Fruit fly (Drosophila melanogaster) whole organism, embryonic: Measurements from ENCODE around the gene superdeath.

Source experiments
- B-H1 ChIP-seq: fragments of 200-800 bp; sonication (Bioruptor generic); IDR thresholded peaks from 3 replicates; pipeline ENCODE4 v1.3.6; 2022; ENCODE audit warnings: missing biosample characterization, missing genetic modification characterization
- Blimp-1 ChIP-seq: fragments of 200-800 bp; sonication (Bioruptor generic); optimal IDR thresholded peaks from 3 replicates; lab custom pipeline; 2018; ENCODE audit warnings: missing biosample characterization, missing genetic modification characterization, mild to moderate bottlenecking, moderate library complexity, missing genetic modification reagents
- CG11456 ChIP-seq: fragments of 200-800 bp; sonication (Bioruptor generic); IDR thresholded peaks from 3 replicates; pipeline ENCODE4 v1.3.6; 2022; ENCODE audit warnings: missing biosample characterization, missing genetic modification characterization
- CG11695 ChIP-seq: fragments of 200-800 bp; sonication (Bioruptor generic); IDR thresholded peaks from 3 replicates; pipeline ENCODE4 v1.3.6; 2022; ENCODE audit warnings: missing biosample characterization, missing genetic modification characterization
- CG12236 ChIP-seq: fragments of 200-800 bp; sonication (Bioruptor generic); optimal IDR thresholded peaks from 2 replicates; lab custom pipeline; 2016; ENCODE audit warnings: missing biosample characterization, missing genetic modification characterization
- CG12942 ChIP-seq: fragments of 200-800 bp; sonication (Bioruptor generic); optimal IDR thresholded peaks from 3 replicates; lab custom pipeline; 2016; ENCODE audit warnings: missing biosample characterization, missing genetic modification characterization
- CG13123 ChIP-seq: fragments of 200-800 bp; sonication (Bioruptor generic); optimal IDR thresholded peaks from 2 replicates; lab custom pipeline; 2016; ENCODE audit warnings: missing biosample characterization, missing genetic modification characterization
- CG13296 ChIP-seq: fragments of 200-800 bp; sonication (Bioruptor generic); optimal IDR thresholded peaks from 3 replicates; lab custom pipeline; 2018; ENCODE audit warnings: missing biosample characterization, mild to moderate bottlenecking, missing genetic modification characterization
- CG15269 ChIP-seq: fragments of 200-800 bp; sonication (Bioruptor generic); optimal IDR thresholded peaks from 2 replicates; lab custom pipeline; 2018; ENCODE audit warnings: missing biosample characterization, mild to moderate bottlenecking, missing genetic modification characterization, moderate library complexity
- CG1647 ChIP-seq: fragments of 200-800 bp; sonication (Bioruptor generic); optimal IDR thresholded peaks from 3 replicates; lab custom pipeline; 2016; ENCODE audit warnings: missing biosample characterization, missing genetic modification characterization
- CG16863 ChIP-seq: fragments of 200-800 bp; sonication (Bioruptor generic); optimal IDR thresholded peaks from 3 replicates; lab custom pipeline; 2016; ENCODE audit warnings: missing biosample characterization, missing genetic modification characterization
- CG17361 ChIP-seq: fragments of 200-800 bp; sonication (Bioruptor generic); IDR thresholded peaks from 3 replicates; pipeline ENCODE4 v1.3.6; 2022; ENCODE audit warnings: missing biosample characterization, missing genetic modification characterization
- CG17612 ChIP-seq: fragments of 200-800 bp; sonication (Bioruptor generic); IDR thresholded peaks from 2 replicates; pipeline ENCODE4 v1.3.6; 2022; ENCODE audit warnings: missing biosample characterization, missing genetic modification characterization
- CG18476 ChIP-seq: fragments of 200-800 bp; sonication (Bioruptor generic); optimal IDR thresholded peaks from 2 replicates; lab custom pipeline; 2016; ENCODE audit warnings: missing biosample characterization, mild to moderate bottlenecking, missing genetic modification characterization
- CG2120 ChIP-seq: fragments of 200-800 bp; sonication (Bioruptor generic); optimal IDR thresholded peaks from 3 replicates; lab custom pipeline; 2016; ENCODE audit warnings: missing biosample characterization, missing genetic modification characterization
- CG2678 ChIP-seq: fragments of 200-800 bp; sonication (Bioruptor generic); optimal IDR thresholded peaks from 3 replicates; lab custom pipeline; 2019; ENCODE audit warnings: missing biosample characterization, mild to moderate bottlenecking, missing genetic modification characterization, moderate library complexity
- CG30403 ChIP-seq: fragments of 200-800 bp; sonication (Bioruptor generic); optimal IDR thresholded peaks from 3 replicates; lab custom pipeline; 2016; ENCODE audit warnings: missing biosample characterization, missing genetic modification characterization
- CG34376 ChIP-seq: fragments of 200-800 bp; sonication (Bioruptor generic); optimal IDR thresholded peaks from 2 replicates; lab custom pipeline; 2018; ENCODE audit warnings: missing biosample characterization, mild to moderate bottlenecking, missing genetic modification characterization
- CG4404 ChIP-seq: fragments of 200-800 bp; sonication (Bioruptor generic); IDR thresholded peaks from 2 replicates; pipeline ENCODE4 v1.3.6; 2022; ENCODE audit warnings: missing biosample characterization, missing genetic modification characterization
- CG4707 ChIP-seq: fragments of 200-800 bp; sonication (Bioruptor generic); optimal IDR thresholded peaks from 2 replicates; lab custom pipeline; 2018; ENCODE audit warnings: missing biosample characterization, mild to moderate bottlenecking, missing genetic modification characterization, moderate library complexity
- CG4820 ChIP-seq: fragments of 200-800 bp; sonication (Bioruptor generic); optimal IDR thresholded peaks from 3 replicates; lab custom pipeline; 2016; ENCODE audit warnings: missing biosample characterization, missing genetic modification characterization
- CG5953 ChIP-seq: fragments of 200-800 bp; sonication (Bioruptor generic); IDR thresholded peaks from 2 replicates; pipeline ENCODE4 v1.3.6; 2022; ENCODE audit warnings: missing biosample characterization, missing genetic modification characterization
- CG8478 ChIP-seq: fragments of >200 bp; optimal IDR thresholded peaks from 2 replicates; lab custom pipeline; 2018
- CG9817 ChIP-seq: fragments of 200-800 bp; sonication (Bioruptor generic); optimal IDR thresholded peaks from 2 replicates; lab custom pipeline; 2018; ENCODE audit warnings: missing biosample characterization, mild to moderate bottlenecking, missing genetic modification characterization, moderate library complexity
- CG9932 ChIP-seq: fragments of 200-800 bp; sonication (Bioruptor generic); IDR thresholded peaks from 2 replicates; pipeline ENCODE4 v1.3.6; 2022; ENCODE audit warnings: missing biosample characterization, missing genetic modification characterization
- ERR ChIP-seq: fragments of 200-800 bp; sonication (Bioruptor generic); optimal IDR thresholded peaks from 2 replicates; lab custom pipeline; 2016; ENCODE audit warnings: missing biosample characterization, missing genetic modification characterization
- MTF-1 ChIP-seq: fragments of 200-800 bp; sonication (Bioruptor generic); optimal IDR thresholded peaks from 2 replicates; lab custom pipeline; 2018; ENCODE audit warnings: missing biosample characterization, mild to moderate bottlenecking, missing genetic modification characterization, borderline replicate concordance
- Meics ChIP-seq: fragments of 200-800 bp; sonication (Bioruptor generic); optimal IDR thresholded peaks from 2 replicates; lab custom pipeline; 2017; ENCODE audit warnings: missing biosample characterization, mild to moderate bottlenecking, missing genetic modification characterization
- Mes4 ChIP-seq: fragments of 200-800 bp; sonication (Bioruptor generic); optimal IDR thresholded peaks from 2 replicates; lab custom pipeline; 2016; ENCODE audit warnings: missing biosample characterization, missing genetic modification characterization
- Myb ChIP-seq: fragments of 200-800 bp; sonication (Bioruptor generic); optimal IDR thresholded peaks from 2 replicates; lab custom pipeline; 2016; ENCODE audit warnings: missing biosample characterization, missing genetic modification characterization
- Rx ChIP-seq: fragments of 200-800 bp; sonication (Bioruptor generic); IDR thresholded peaks from 2 replicates; pipeline ENCODE4 v1.3.6; 2022; ENCODE audit warnings: missing biosample characterization, missing genetic modification characterization
- Xbp1 ChIP-seq: fragments of 200-800 bp; sonication (Bioruptor generic); optimal IDR thresholded peaks from 3 replicates; lab custom pipeline; 2016; ENCODE audit warnings: missing biosample characterization, mild to moderate bottlenecking, missing genetic modification characterization
- abd-A ChIP-seq: fragments of 200-800 bp; sonication (Bioruptor generic); optimal IDR thresholded peaks from 3 replicates; lab custom pipeline; 2019; ENCODE audit warnings: missing biosample characterization, mild to moderate bottlenecking, missing genetic modification characterization, moderate library complexity
- btn ChIP-seq: fragments of 200-800 bp; sonication (Bioruptor generic); optimal IDR thresholded peaks from 2 replicates; lab custom pipeline; 2016; ENCODE audit warnings: missing biosample characterization, missing genetic modification characterization
- cg ChIP-seq: fragments of 200-800 bp; sonication (Bioruptor generic); optimal IDR thresholded peaks from 3 replicates; lab custom pipeline; 2019; ENCODE audit warnings: missing biosample characterization, mild to moderate bottlenecking, missing genetic modification characterization, moderate library complexity
- crp ChIP-seq, 2 experiments: fragments of 200-800 bp; sonication (Bioruptor generic); optimal IDR thresholded peaks; 2 replicates in 1 of 2; 3 replicates in 1 of 2; lab custom pipeline; 2017; ENCODE audit warnings: missing biosample characterization in 2 of 2, missing genetic modification characterization in 2 of 2, mild to moderate bottlenecking in 1 of 2, moderate library complexity in 1 of 2
- emc ChIP-seq: fragments of 200-800 bp; sonication (Bioruptor generic); optimal IDR thresholded peaks from 2 replicates; lab custom pipeline; 2016; ENCODE audit warnings: missing biosample characterization, missing genetic modification characterization
- ems ChIP-seq: fragments of 200-800 bp; sonication (Bioruptor generic); optimal IDR thresholded peaks from 3 replicates; lab custom pipeline; 2016; ENCODE audit warnings: missing biosample characterization, missing genetic modification characterization
- fru ChIP-seq: fragments of >200 bp; optimal IDR thresholded peaks from 2 replicates; lab custom pipeline; 2017
- grn ChIP-seq: fragments of 200-800 bp; sonication (Bioruptor generic); optimal IDR thresholded peaks from 3 replicates; lab custom pipeline; 2017; ENCODE audit warnings: missing biosample characterization, missing genetic modification characterization
- hth ChIP-seq: fragments of >200 bp; optimal IDR thresholded peaks from 2 replicates; lab custom pipeline; 2017; ENCODE audit warnings: inconsistent platforms
- lab ChIP-seq: fragments of 200-800 bp; sonication (Bioruptor generic); optimal IDR thresholded peaks from 3 replicates; lab custom pipeline; 2017; ENCODE audit warnings: missing biosample characterization, missing genetic modification characterization, mild to moderate bottlenecking, moderate library complexity, missing genetic modification reagents
- lilli ChIP-seq: fragments of 200-800 bp; sonication (Bioruptor generic); optimal IDR thresholded peaks from 3 replicates; lab custom pipeline; 2016; ENCODE audit warnings: missing biosample characterization, missing genetic modification characterization
- mirr ChIP-seq: fragments of 200-800 bp; sonication (Bioruptor generic); optimal IDR thresholded peaks from 3 replicates; lab custom pipeline; 2018; ENCODE audit warnings: missing biosample characterization, mild to moderate bottlenecking, missing genetic modification characterization
- nau ChIP-seq: fragments of 200-800 bp; sonication (Bioruptor generic); optimal IDR thresholded peaks from 3 replicates; lab custom pipeline; 2017; ENCODE audit warnings: missing biosample characterization, mild to moderate bottlenecking, missing genetic modification characterization, missing genetic modification reagents
- nom ChIP-seq: fragments of 200-800 bp; sonication (Bioruptor generic); optimal IDR thresholded peaks from 2 replicates; lab custom pipeline; 2017; ENCODE audit warnings: missing biosample characterization, missing genetic modification characterization, mild to moderate bottlenecking, moderate library complexity, missing genetic modification reagents
- pan ChIP-seq, 4 experiments: fragments of >200 bp in 3 of 4; fragments of 200-800 bp in 1 of 4; sonication (Bioruptor generic) in 1 of 4; optimal IDR thresholded peaks in 3 of 4; IDR thresholded peaks in 1 of 4; 2 replicates each; pipeline versions ENCODE4 v1.3.6 to Lab custom; 2017 to 2022; ENCODE audit warnings: missing biosample characterization in 2 of 4, missing genetic modification characterization in 2 of 4, mixed read lengths in 1 of 4
- scrt ChIP-seq: fragments of 200-800 bp; sonication (Bioruptor generic); optimal IDR thresholded peaks from 2 replicates; lab custom pipeline; 2018; ENCODE audit warnings: missing biosample characterization, mild to moderate bottlenecking, missing genetic modification characterization, moderate library complexity
- tio ChIP-seq: fragments of 200-800 bp; sonication (Bioruptor generic); optimal IDR thresholded peaks from 2 replicates; lab custom pipeline; 2017; ENCODE audit warnings: missing biosample characterization, missing genetic modification characterization, inconsistent platforms
- toy ChIP-seq: fragments of 200-800 bp; sonication (Bioruptor generic); IDR thresholded peaks from 2 replicates; pipeline ENCODE4 v1.3.6; 2022; ENCODE audit warnings: missing biosample characterization, missing genetic modification characterization
- vnd ChIP-seq: fragments of 200-800 bp; sonication (Bioruptor generic); IDR thresholded peaks from 3 replicates; pipeline ENCODE4 v1.3.6; 2022; ENCODE audit warnings: missing biosample characterization, missing genetic modification characterization; ENCODE audit not compliant: partially characterized antibody
- yki ChIP-seq: fragments of >200 bp; optimal IDR thresholded peaks from 3 replicates; lab custom pipeline; 2018

Gene superdeath

dm6 chr3R:29153197-29153644, 14.8 kb downstream of the superdeath start, which contains the start of the genes Slbp and Rpn2 (continued):
- TF ChIP-seq CG12942 (GFP tag; lab: Kevin White, UChicago): peak; percentile 2
- no peak for TF ChIP-seq CG5953 (GFP tag; lab: Robert Waterston, UW)
- no peak for TF ChIP-seq CG4404
- TF ChIP-seq nom (GFP tag; lab: Kevin White, UChicago): peak; percentile 11
- TF ChIP-seq vnd: peak; percentile 87
- no peak for TF ChIP-seq yki (lab: Kevin White, UChicago)
- TF ChIP-seq CG4707 (GFP tag; lab: Kevin White, UChicago): no peak
- no peak for TF ChIP-seq B-H1
- TF ChIP-seq mirr (GFP tag; lab: Kevin White, UChicago): peak; percentile 29
- TF ChIP-seq CG11456 (GFP tag; lab: Robert Waterston, UW): no peak
- TF ChIP-seq Xbp1: peak; percentile 40
- no peak for TF ChIP-seq Blimp-1
- no peak for TF ChIP-seq CG17612 (GFP tag; lab: Robert Waterston, UW)
- peak; percentile 10 for TF ChIP-seq CG12236 (GFP tag; lab: Kevin White, UChicago)
- TF ChIP-seq CG4820 (GFP tag; lab: Kevin White, UChicago): peak; percentile 10
- no peak for TF ChIP-seq CG8478 (lab: Kevin White, UChicago)
- peak; percentile 75 for TF ChIP-seq CG2120 (GFP tag; lab: Kevin White, UChicago)
- no peak for TF ChIP-seq hth (lab: Kevin White, UChicago)
- TF ChIP-seq CG30403 (GFP tag; lab: Kevin White, UChicago): peak; percentile 21
- TF ChIP-seq lilli (GFP tag; lab: Kevin White, UChicago): peak; percentile 70
- TF ChIP-seq pan (optimal IDR thresholded peaks at IDR 0.05; lab: Kevin White, UChicago): no peak
- TF ChIP-seq pan (GFP tag; optimal IDR thresholded peaks at IDR 0.05 in 1 of 2, IDR thresholded peaks at IDR 0.05 in 1 of 2): no peak
- peak; percentile 19 for TF ChIP-seq CG9817
- no peak for TF ChIP-seq btn (GFP tag; lab: Kevin White, UChicago)
- no peak for TF ChIP-seq CG17361 (GFP tag; lab: Robert Waterston, UW)
- TF ChIP-seq grn (GFP tag; lab: Kevin White, UChicago): no peak
- TF ChIP-seq ERR (GFP tag; lab: Kevin White, UChicago): peak; percentile 70
- peak; percentile 12 for TF ChIP-seq ems (GFP tag; lab: Kevin White, UChicago)
- peak; percentile 82 for TF ChIP-seq Myb (GFP tag; lab: Kevin White, UChicago)
- peak; percentile 41 for TF ChIP-seq CG1647 (GFP tag; lab: Kevin White, UChicago)
- TF ChIP-seq fru (lab: Kevin White, UChicago): no peak
- TF ChIP-seq lab: peak; percentile 55
- no peak for TF ChIP-seq cg
- TF ChIP-seq abd-A (tag; lab: Kevin White, UChicago): no peak
- TF ChIP-seq CG15269 (tag; lab: Kevin White, UChicago): no peak
- TF ChIP-seq toy (GFP tag; lab: Robert Waterston, UW): no peak
- TF ChIP-seq scrt (GFP tag; lab: Kevin White, UChicago): no peak
- no peak for TF ChIP-seq MTF-1
- peak; percentile 30 for TF ChIP-seq Meics (GFP tag; lab: Kevin White, UChicago)
- TF ChIP-seq CG11695: no peak
- peak in 1 of 2 experiments; percentile 35 for TF ChIP-seq crp (GFP tag; optimal IDR thresholded peaks at IDR 0.05; lab: Kevin White, UChicago)
- TF ChIP-seq CG34376 (GFP tag; lab: Kevin White, UChicago): peak; percentile 61
- peak; percentile 33 for TF ChIP-seq CG16863
- TF ChIP-seq CG13123: no peak
- no peak for TF ChIP-seq emc
- peak; percentile 15 for TF ChIP-seq CG13296 (GFP tag; lab: Kevin White, UChicago)
- no peak for TF ChIP-seq Mes4 (GFP tag; lab: Kevin White, UChicago)
- peak; percentile 34 for TF ChIP-seq CG2678 (tag; lab: Kevin White, UChicago)
- TF ChIP-seq CG9932 (GFP tag; lab: Robert Waterston, UW): peak; percentile 74
- no peak for TF ChIP-seq nau (GFP tag; lab: Kevin White, UChicago)
- no peak for TF ChIP-seq CG18476 (GFP tag; lab: Kevin White, UChicago)
- no peak for TF ChIP-seq tio
- TF ChIP-seq Rx: no peak
